Worm (Caenorhabditis elegans): ENCODE results near the gene F54D11.4.

Gene F54D11.4

ce11 chrV:4623535-4623934 lies 7.6 kb downstream of the F54D11.4 start:
- no peak for TF ChIP-seq elt-2 (tag; optimal IDR thresholded peaks at IDR 0.05)
- no peak for TF ChIP-seq nhr-11 (tag; optimal IDR thresholded peaks at IDR 0.05)
- no peak for TF ChIP-seq pha-4 (tag; optimal IDR thresholded peaks at IDR 0.05)
- peak; percentile 97 for TF ChIP-seq nfya-1 (tag; optimal IDR thresholded peaks at IDR 0.05)
- no peak for TF ChIP-seq ets-4 (tag; optimal IDR thresholded peaks at IDR 0.05)

- peak; percentile 90 for TF ChIP-seq nfya-1 (tag; optimal IDR thresholded peaks at IDR 0.05)
- TF ChIP-seq T23F11.4 (GFP tag; optimal IDR thresholded peaks at IDR 0.05), result no peak
- TF ChIP-seq pax-1 (tag; optimal IDR thresholded peaks at IDR 0.05), result no peak
- TF ChIP-seq ceh-6 (GFP tag; optimal IDR thresholded peaks at IDR 0.05), result no peak
- no peak for TF ChIP-seq pha-4 (tag; optimal IDR thresholded peaks at IDR 0.05)
- TF ChIP-seq rnt-1 (tag; optimal IDR thresholded peaks at IDR 0.05), result no peak
Observed at ce11 chrV:4624717-4625116, 8.8 kb downstream of the F54D11.4 start.

ce11 chrV:4626344-4626743 lies 10.4 kb downstream of the F54D11.4 start:
- TF ChIP-seq hlh-8 (tag; optimal IDR thresholded peaks at IDR 0.05), result no peak
- TF ChIP-seq ceh-9 (tag; optimal IDR thresholded peaks at IDR 0.05), result no peak
- no peak for TF ChIP-seq sox-2 (GFP tag; IDR thresholded peaks at IDR 0.05)
- no peak for TF ChIP-seq nhr-232 (tag; optimal IDR thresholded peaks at IDR 0.05)
- no peak for TF ChIP-seq ceh-48 (tag; optimal IDR thresholded peaks at IDR 0.05)
- no peak for TF ChIP-seq elt-2 (tag; optimal IDR thresholded peaks at IDR 0.05)
- TF ChIP-seq odd-2 (tag; optimal IDR thresholded peaks at IDR 0.05), result no peak
- no peak for TF ChIP-seq hlh-15 (tag; optimal IDR thresholded peaks at IDR 0.05)
- no peak for TF ChIP-seq ets-4 (tag; optimal IDR thresholded peaks at IDR 0.05)
- TF ChIP-seq ceh-6 (GFP tag; optimal IDR thresholded peaks at IDR 0.05), result no peak
- no peak for TF ChIP-seq ceh-31 (tag; optimal IDR thresholded peaks at IDR 0.05)
- no peak for TF ChIP-seq unc-86 (tag; optimal IDR thresholded peaks at IDR 0.05)
- TF ChIP-seq pag-3 (tag; optimal IDR thresholded peaks at IDR 0.05; ENCODE audit: borderline replicate concordance), result no peak
- no peak for TF ChIP-seq unc-55 (GFP tag; optimal IDR thresholded peaks at IDR 0.05)
- no peak for TF ChIP-seq tbx-2 (tag; optimal IDR thresholded peaks at IDR 0.05)

- no peak for TF ChIP-seq lim-6 (tag; optimal IDR thresholded peaks at IDR 0.05)
- TF ChIP-seq rnt-1 (tag; optimal IDR thresholded peaks at IDR 0.05), result peak; percentile 56
- TF ChIP-seq sdc-2 (tag; optimal IDR thresholded peaks at IDR 0.05), result no peak
- TF ChIP-seq pha-2 (tag; optimal IDR thresholded peaks at IDR 0.05), result no peak
- no peak for TF ChIP-seq ceh-31 (tag; optimal IDR thresholded peaks at IDR 0.05)
Observed at ce11 chrV:4628517-4628930, 12.6 kb downstream of the F54D11.4 start, which contains the start of gene pmt-2. Gene pmt-2, plus strand, starts transcription at chrV:4628580.

- no peak for TF ChIP-seq nhr-232 (tag; optimal IDR thresholded peaks at IDR 0.05)
- TF ChIP-seq elt-2 (tag; optimal IDR thresholded peaks at IDR 0.05), result peak; percentile 28
- no peak for TF ChIP-seq syd-9 (tag; optimal IDR thresholded peaks at IDR 0.05)
- no peak for TF ChIP-seq mec-3 (tag; optimal IDR thresholded peaks at IDR 0.05; ENCODE audit: borderline replicate concordance)
Observed at ce11 chrV:4630267-4630666, 14.3 kb downstream of the F54D11.4 start.

ce11 chrV:4637153-4637552 lies 21.2 kb downstream of the F54D11.4 start:
- TF ChIP-seq hlh-13 (GFP tag; optimal IDR thresholded peaks at IDR 0.05) (no peak), pha-2 (tag; optimal IDR thresholded peaks at IDR 0.05) (no peak), nhr-232 (tag; optimal IDR thresholded peaks at IDR 0.05) (no peak), fkh-6 (tag; optimal IDR thresholded peaks at IDR 0.05) (no peak), F13H6.1 (tag; optimal IDR thresholded peaks at IDR 0.05) (no peak), lim-6 (tag; optimal IDR thresholded peaks at IDR 0.05) (no peak), T23F11.4 (GFP tag; optimal IDR thresholded peaks at IDR 0.05) (no peak), dmd-4 (tag; optimal IDR thresholded peaks at IDR 0.05; ENCODE audit: borderline replicate concordance) (no peak)

All from whole organism, late embryonic.